Fruit fly (Drosophila melanogaster) whole organism, embryonic: ENCODE data around the gene ocn.

Source experiments
- Atf-2 ChIP-seq: fragments of 200-800 bp; sonication (Bioruptor generic); optimal IDR thresholded peaks from 2 replicates; lab custom pipeline; 2016; ENCODE audit warnings: missing biosample characterization, missing genetic modification characterization
- CG10979 ChIP-seq: fragments of 200-800 bp; sonication (Bioruptor generic); optimal IDR thresholded peaks from 2 replicates; lab custom pipeline; 2018; ENCODE audit warnings: missing biosample characterization, mild to moderate bottlenecking, missing genetic modification characterization, moderate library complexity
- CG11093 ChIP-seq: fragments of 200-800 bp; sonication (Bioruptor generic); IDR thresholded peaks from 3 replicates; pipeline ENCODE4 v1.3.6; 2022; ENCODE audit warnings: missing biosample characterization, missing genetic modification characterization
- CG11560 ChIP-seq: fragments of 200-800 bp; sonication (Bioruptor generic); IDR thresholded peaks from 3 replicates; pipeline ENCODE4 v1.3.6; 2022; ENCODE audit warnings: missing biosample characterization, missing genetic modification characterization
- CG11723 ChIP-seq: fragments of 200-800 bp; sonication (Bioruptor generic); optimal IDR thresholded peaks from 2 replicates; lab custom pipeline; 2017; ENCODE audit warnings: missing biosample characterization, mild to moderate bottlenecking, missing genetic modification characterization
- CG12104 ChIP-seq: fragments of 200-800 bp; sonication (Bioruptor generic); optimal IDR thresholded peaks from 3 replicates; lab custom pipeline; 2016; ENCODE audit warnings: missing biosample characterization, missing genetic modification characterization
- CG12155 ChIP-seq: fragments of 200-800 bp; sonication (Bioruptor generic); optimal IDR thresholded peaks from 3 replicates; lab custom pipeline; 2016; ENCODE audit warnings: missing biosample characterization, missing genetic modification characterization
- CG1602 ChIP-seq: fragments of 200-800 bp; sonication (Bioruptor generic); optimal IDR thresholded peaks from 3 replicates; lab custom pipeline; 2016; ENCODE audit warnings: missing biosample characterization, missing genetic modification characterization
- CG16815 ChIP-seq: fragments of 200-800 bp; sonication (Bioruptor generic); optimal IDR thresholded peaks from 3 replicates; lab custom pipeline; 2017; ENCODE audit warnings: missing biosample characterization, mild to moderate bottlenecking, missing genetic modification characterization
- CG17328 ChIP-seq: fragments of 200-800 bp; sonication (Bioruptor generic); IDR thresholded peaks from 2 replicates; pipeline ENCODE4 v1.3.6; 2022; ENCODE audit warnings: missing biosample characterization, missing genetic modification characterization
- CG17912 ChIP-seq: fragments of 200-800 bp; sonication (Bioruptor generic); optimal IDR thresholded peaks from 2 replicates; lab custom pipeline; 2018; ENCODE audit warnings: missing biosample characterization, mild to moderate bottlenecking, missing genetic modification characterization
- CG2889 ChIP-seq: fragments of 200-800 bp; sonication (Bioruptor generic); IDR thresholded peaks from 3 replicates; pipeline ENCODE4 v1.3.6; 2022; ENCODE audit warnings: missing biosample characterization, missing genetic modification characterization
- CG32767 ChIP-seq: fragments of 200-800 bp; sonication (Bioruptor generic); IDR thresholded peaks from 2 replicates; pipeline ENCODE4 v1.3.6; 2022; ENCODE audit warnings: missing biosample characterization, missing genetic modification characterization
- CG34376 ChIP-seq: fragments of 200-800 bp; sonication (Bioruptor generic); optimal IDR thresholded peaks from 2 replicates; lab custom pipeline; 2018; ENCODE audit warnings: missing biosample characterization, mild to moderate bottlenecking, missing genetic modification characterization
- CG4360 ChIP-seq: fragments of 200-800 bp; sonication (Bioruptor generic); IDR thresholded peaks from 2 replicates; pipeline ENCODE4 v1.3.6; 2022; ENCODE audit warnings: missing biosample characterization, missing genetic modification characterization
- CG4854 ChIP-seq: fragments of 200-800 bp; sonication (Bioruptor generic); optimal IDR thresholded peaks from 2 replicates; lab custom pipeline; 2016; ENCODE audit warnings: missing biosample characterization, missing genetic modification characterization, inconsistent platforms
- CG6272 ChIP-seq: fragments of 200-800 bp; sonication (Bioruptor generic); IDR thresholded peaks from 2 replicates; pipeline ENCODE4 v1.3.6; 2022; ENCODE audit warnings: missing biosample characterization, missing genetic modification characterization
- CG9817 ChIP-seq: fragments of 200-800 bp; sonication (Bioruptor generic); optimal IDR thresholded peaks from 2 replicates; lab custom pipeline; 2018; ENCODE audit warnings: missing biosample characterization, mild to moderate bottlenecking, missing genetic modification characterization, moderate library complexity
- CHES-1-like ChIP-seq: fragments of 200-800 bp; sonication (Bioruptor generic); optimal IDR thresholded peaks from 2 replicates; lab custom pipeline; 2016; ENCODE audit warnings: missing biosample characterization, missing genetic modification characterization
- D19B ChIP-seq: fragments of 200-800 bp; sonication (Bioruptor generic); optimal IDR thresholded peaks from 2 replicates; lab custom pipeline; 2017; ENCODE audit warnings: missing biosample characterization, mild to moderate bottlenecking, missing genetic modification characterization
- Dbx ChIP-seq: fragments of 200-800 bp; sonication (Bioruptor generic); IDR thresholded peaks from 3 replicates; pipeline ENCODE4 v1.3.6; 2022; ENCODE audit warnings: missing biosample characterization, missing genetic modification characterization
- Dek ChIP-seq: fragments of 200-800 bp; sonication (Bioruptor generic); optimal IDR thresholded peaks from 3 replicates; lab custom pipeline; 2019; ENCODE audit warnings: missing biosample characterization, mild to moderate bottlenecking, missing genetic modification characterization, moderate library complexity
- Dfd ChIP-seq, 2 experiments: fragments of >200 bp; optimal IDR thresholded peaks; 2 replicates each; lab custom pipeline; 2017; ENCODE audit warnings: missing biosample characterization in 2 of 2, missing genetic modification characterization in 2 of 2
- Doc2 ChIP-seq: fragments of 200-800 bp; sonication (Bioruptor generic); IDR thresholded peaks from 2 replicates; pipeline ENCODE4 v1.3.6; 2022; ENCODE audit warnings: missing biosample characterization, missing genetic modification characterization
- Myb ChIP-seq: fragments of 200-800 bp; sonication (Bioruptor generic); optimal IDR thresholded peaks from 2 replicates; lab custom pipeline; 2016; ENCODE audit warnings: missing biosample characterization, missing genetic modification characterization
- NfI ChIP-seq: fragments of 200-800 bp; sonication (Bioruptor generic); optimal IDR thresholded peaks from 3 replicates; lab custom pipeline; 2018; ENCODE audit warnings: missing biosample characterization, mild to moderate bottlenecking, missing genetic modification characterization, moderate library complexity
- Sin3A ChIP-seq: fragments of >200 bp; optimal IDR thresholded peaks from 2 replicates; lab custom pipeline; 2018
- Sox102F ChIP-seq: fragments of 200-800 bp; sonication (Bioruptor generic); optimal IDR thresholded peaks from 2 replicates; lab custom pipeline; 2018; ENCODE audit warnings: missing biosample characterization, mild to moderate bottlenecking, missing genetic modification characterization, moderate library complexity
- Taf1 ChIP-seq: fragments of 200-800 bp; sonication (Bioruptor generic); IDR thresholded peaks from 2 replicates; pipeline ENCODE4 v1.3.6; 2022; ENCODE audit warnings: missing biosample characterization, missing genetic modification characterization
- Trl ChIP-seq, 3 experiments: fragments of >200 bp in 2 of 3; fragments of 200-800 bp in 1 of 3; sonication (Bioruptor generic) in 1 of 3; optimal IDR thresholded peaks; 2 replicates in 1 of 3; 3 replicates in 2 of 3; lab custom pipeline; 2016 to 2017; ENCODE audit warnings: missing biosample characterization in 1 of 3, missing genetic modification characterization in 1 of 3
- Xrp1 ChIP-seq: fragments of 200-800 bp; sonication (Bioruptor generic); IDR thresholded peaks from 2 replicates; pipeline ENCODE4 v1.3.6; 2022; ENCODE audit warnings: missing biosample characterization, missing genetic modification characterization
- ac ChIP-seq: fragments of 200-800 bp; sonication (Bioruptor generic); optimal IDR thresholded peaks from 3 replicates; lab custom pipeline; 2017; ENCODE audit warnings: missing biosample characterization, mild to moderate bottlenecking, missing genetic modification characterization
- br ChIP-seq: fragments of >200 bp; optimal IDR thresholded peaks from 2 replicates; lab custom pipeline; 2017
- crp ChIP-seq, 2 experiments: fragments of 200-800 bp; sonication (Bioruptor generic); optimal IDR thresholded peaks; 2 replicates in 1 of 2; 3 replicates in 1 of 2; lab custom pipeline; 2017; ENCODE audit warnings: missing biosample characterization in 2 of 2, missing genetic modification characterization in 2 of 2, mild to moderate bottlenecking in 1 of 2, moderate library complexity in 1 of 2
- eve ChIP-seq, 2 experiments: fragments of >200 bp; optimal IDR thresholded peaks; 2 replicates each; lab custom pipeline; 2017; ENCODE audit warnings: missing biosample characterization in 2 of 2, missing genetic modification characterization in 2 of 2
- exex ChIP-seq: fragments of 200-800 bp; sonication (Bioruptor generic); optimal IDR thresholded peaks from 4 replicates; lab custom pipeline; 2018; ENCODE audit warnings: missing biosample characterization, mild to moderate bottlenecking, missing genetic modification characterization, moderate library complexity
- ftz-f1 ChIP-seq: fragments of 200-800 bp; sonication (Bioruptor generic); optimal IDR thresholded peaks from 2 replicates; lab custom pipeline; 2016; ENCODE audit warnings: missing biosample characterization, missing genetic modification characterization
- gcm2 ChIP-seq: fragments of 200-800 bp; sonication (Bioruptor generic); optimal IDR thresholded peaks from 2 replicates; lab custom pipeline; 2016; ENCODE audit warnings: missing biosample characterization, missing genetic modification characterization
- gro ChIP-seq: fragments of 200-800 bp; sonication (Bioruptor generic); optimal IDR thresholded peaks from 2 replicates; lab custom pipeline; 2016; ENCODE audit warnings: missing biosample characterization, missing genetic modification characterization
- inv ChIP-seq: fragments of 200-800 bp; sonication (Bioruptor generic); IDR thresholded peaks from 2 replicates; pipeline ENCODE4 v1.3.6; 2022; ENCODE audit warnings: missing biosample characterization, missing genetic modification characterization; ENCODE audit not compliant: partially characterized antibody
- knrl ChIP-seq: fragments of 200-800 bp; sonication (Bioruptor generic); IDR thresholded peaks from 3 replicates; pipeline ENCODE4 v1.3.6; 2022; ENCODE audit warnings: missing biosample characterization, missing genetic modification characterization; ENCODE audit not compliant: partially characterized antibody
- lmd ChIP-seq: fragments of 200-800 bp; sonication (Bioruptor generic); IDR thresholded peaks from 2 replicates; pipeline ENCODE4 v1.3.6; 2022; ENCODE audit warnings: missing biosample characterization, missing genetic modification characterization
- maf-S ChIP-seq: fragments of 200-800 bp; sonication (Bioruptor generic); optimal IDR thresholded peaks from 2 replicates; lab custom pipeline; 2016; ENCODE audit warnings: missing biosample characterization, missing genetic modification characterization
- mam ChIP-seq: fragments of 200-800 bp; sonication (Bioruptor generic); optimal IDR thresholded peaks from 3 replicates; lab custom pipeline; 2016; ENCODE audit warnings: missing biosample characterization, missing genetic modification characterization
- nerfin-1 ChIP-seq: fragments of 200-800 bp; sonication (Bioruptor generic); optimal IDR thresholded peaks from 3 replicates; lab custom pipeline; 2019; ENCODE audit warnings: missing biosample characterization, mild to moderate bottlenecking, missing genetic modification characterization, moderate library complexity
- otp ChIP-seq: fragments of 200-800 bp; sonication (Bioruptor generic); IDR thresholded peaks from 3 replicates; pipeline ENCODE4, ENCODE4 v1.3.6; 2022; ENCODE audit warnings: missing biosample characterization, missing genetic modification characterization
- pnt ChIP-seq: fragments of 200-800 bp; sonication (Bioruptor generic); optimal IDR thresholded peaks from 3 replicates; lab custom pipeline; 2016; ENCODE audit warnings: missing biosample characterization, missing genetic modification characterization
- repo ChIP-seq: fragments of 200-800 bp; sonication (Bioruptor generic); optimal IDR thresholded peaks from 2 replicates; lab custom pipeline; 2016; ENCODE audit warnings: missing biosample characterization, missing genetic modification characterization
- seq ChIP-seq: fragments of 200-800 bp; sonication (Bioruptor generic); IDR thresholded peaks from 2 replicates; pipeline ENCODE4 v1.3.6; 2022; ENCODE audit warnings: missing biosample characterization, missing genetic modification characterization
- twi ChIP-seq: fragments of 200-800 bp; optimal IDR thresholded peaks from 2 replicates; lab custom pipeline; 2019; ENCODE audit warnings: missing biosample characterization, mild to moderate bottlenecking, missing genetic modification characterization, moderate library complexity
- wor ChIP-seq: fragments of 200-800 bp; sonication (Bioruptor generic); IDR thresholded peaks from 2 replicates; pipeline ENCODE4 v1.3.6; 2022; ENCODE audit warnings: missing biosample characterization, missing genetic modification characterization
- zen2 ChIP-seq: fragments of 200-800 bp; sonication (Bioruptor generic); IDR thresholded peaks from 3 replicates; pipeline ENCODE4 v1.3.6; 2022; ENCODE audit warnings: missing biosample characterization, missing genetic modification characterization; ENCODE audit not compliant: partially characterized antibody

Gene ocn

dm6 chr3R:30061154-30061482 lies 23.6 kb upstream of the ocn start (continued):
- TF ChIP-seq otp (GFP tag; lab: Robert Waterston, UW) (peak; percentile 93), Taf1 (0 out of 2 replicates have a peak, but pooled peaks have one; percentile 17), Atf-2 (peak; percentile 54), gcm2 (GFP tag; lab: Kevin White, UChicago) (peak; percentile 19), Dbx (GFP tag; lab: Robert Waterston, UW) (peak; percentile 64; the same call in 1 of the 3 replicates), NfI (GFP tag; lab: Kevin White, UChicago) (peak; percentile 52), gro (GFP tag; lab: Kevin White, UChicago) (peak; percentile 1), Dek (tag; lab: Kevin White, UChicago) (peak; percentile 80), nerfin-1 (peak; percentile 89), crp (GFP tag; optimal IDR thresholded peaks at IDR 0.05; lab: Kevin White, UChicago) (peak in 1 of 2 experiments; percentile 2), zen2 (no peak), repo (GFP tag; lab: Kevin White, UChicago) (peak; percentile 82), CG12155 (peak; percentile 52), CG6272 (GFP tag; lab: Robert Waterston, UW) (peak; percentile 72), Dfd (GFP tag; optimal IDR thresholded peaks at IDR 0.05; lab: Kevin White, UChicago) (no peak), seq (peak; percentile 89), CG17912 (GFP tag; lab: Kevin White, UChicago) (no peak), br (no peak), Xrp1 (peak; percentile 94), pnt (GFP tag; lab: Kevin White, UChicago) (peak; percentile 89), CG4360 (peak; percentile 6; the same call in 1 of the 2 replicates), mam (GFP tag; lab: Kevin White, UChicago) (peak; percentile 87), twi (no peak), CG1602 (peak; percentile 68), CG11093 (GFP tag; lab: Robert Waterston, UW) (peak; percentile 82), Trl (optimal IDR thresholded peaks at IDR 0.05; lab: Kevin White, UChicago) (peak in 1 of 2 experiments; percentile 1), Trl (GFP tag; optimal IDR thresholded peaks at IDR 0.05; lab: Kevin White, UChicago) (peak; percentile 92), CG17328 (GFP tag; lab: Robert Waterston, UW) (peak; percentile 95), Myb (GFP tag; lab: Kevin White, UChicago) (peak; percentile 60), maf-S (peak; percentile 68), lmd (GFP tag; lab: Robert Waterston, UW) (peak; percentile 85), ac (GFP tag; lab: Kevin White, UChicago) (no peak), CG2889 (GFP tag; lab: Robert Waterston, UW) (peak; percentile 79; the same call in 2 of the 3 replicates), D19B (GFP tag; lab: Kevin White, UChicago) (peak; percentile 50), CG4854 (peak; percentile 80), CG16815 (GFP tag; lab: Kevin White, UChicago) (peak; percentile 27), CG10979 (tag; lab: Kevin White, UChicago) (peak; percentile 94), wor (peak; percentile 84), eve (GFP tag; optimal IDR thresholded peaks at IDR 0.05; lab: Kevin White, UChicago) (peak in 1 of 2 experiments; percentile 76), CG12104 (GFP tag; lab: Kevin White, UChicago) (peak; percentile 81), CG9817 (peak; percentile 79), CG11560 (0 out of 3 replicates have a peak, but pooled peaks have one; percentile 23), inv (GFP tag; lab: Robert Waterston, UW) (no peak), CG11723 (GFP tag; lab: Kevin White, UChicago) (peak; percentile 83), CG34376 (peak; percentile 37), Doc2 (GFP tag; lab: Robert Waterston, UW) (peak; percentile 56), Sin3A (lab: Kevin White, UChicago) (no peak), exex (tag; lab: Kevin White, UChicago) (peak; percentile 36), knrl (GFP tag; lab: Robert Waterston, UW) (no peak), ftz-f1 (GFP tag; lab: Kevin White, UChicago) (no peak), CHES-1-like (GFP tag; lab: Kevin White, UChicago) (peak; percentile 43), CG32767 (GFP tag; lab: Robert Waterston, UW) (peak; percentile 72), Sox102F (GFP tag; lab: Kevin White, UChicago) (peak; percentile 88)
